Worm (Caenorhabditis elegans) whole organism, L1 larva: ENCODE data around the gene R148.5.

ENCODE experiments used
- F16B12.6 ChIP-seq: fragments of 150-350 bp; optimal IDR thresholded peaks from 2 replicates; lab custom pipeline; 2014; ENCODE audit warnings: missing biosample characterization, missing genetic modification characterization
- aha-1 ChIP-seq: fragments of 150-350 bp; optimal IDR thresholded peaks from 2 replicates; lab custom pipeline; 2014; ENCODE audit warnings: missing biosample characterization, missing genetic modification characterization
- alr-1 ChIP-seq: fragments of 200-800 bp; sonication (Bioruptor generic); optimal IDR thresholded peaks from 2 replicates; lab custom pipeline; 2018; ENCODE audit warnings: borderline replicate concordance, mild to moderate bottlenecking, missing genetic modification characterization, missing compliant biosample characterization
- ama-1 ChIP-seq: fragments of 150-350 bp; optimal IDR thresholded peaks from 2 replicates; lab custom pipeline; 2014
- blmp-1 ChIP-seq: fragments of 150-350 bp; optimal IDR thresholded peaks from 2 replicates; lab custom pipeline; 2014; ENCODE audit warnings: missing biosample characterization, missing genetic modification characterization
- ceh-63 ChIP-seq: fragments of 200-800 bp; sonication (Bioruptor generic); optimal IDR thresholded peaks from 2 replicates; lab custom pipeline; 2018; ENCODE audit warnings: mild to moderate bottlenecking, missing genetic modification characterization, missing compliant biosample characterization
- ceh-82 ChIP-seq, 3 experiments: fragments of 150-350 bp in 1 of 3; sonication (generic microtip) in 2 of 3; optimal IDR thresholded peaks; 2 replicates each; lab custom pipeline; 2014 to 2017; ENCODE audit warnings: missing biosample characterization in 3 of 3, missing genetic modification characterization in 3 of 3
- ces-1 ChIP-seq: fragments of 150-350 bp; optimal IDR thresholded peaks from 2 replicates; lab custom pipeline; 2014; ENCODE audit warnings: missing biosample characterization, missing genetic modification reagents, missing genetic modification characterization
- efl-1 ChIP-seq, 4 experiments: fragments of 150-350 bp; optimal IDR thresholded peaks in 3 of 4; peaks in 1 of 4; 1 replicate in 1 of 4; 2 replicates in 3 of 4; lab custom pipeline; 2014; ENCODE audit warnings: missing biosample characterization in 2 of 4, missing genetic modification characterization in 2 of 4, missing genetic modification reagents in 2 of 4
- elt-2 ChIP-seq: sonication (generic microtip); optimal IDR thresholded peaks from 2 replicates; lab custom pipeline; 2016; ENCODE audit warnings: missing genetic modification characterization, mild to moderate bottlenecking, inconsistent platforms, missing compliant biosample characterization, missing genetic modification reagents
- elt-3 ChIP-seq, 6 experiments: fragments of 150-350 bp in 1 of 6; sonication (generic microtip); optimal IDR thresholded peaks; 2 replicates each; lab custom pipeline; 2017 to 2018; ENCODE audit warnings: missing biosample characterization in 6 of 6, missing genetic modification characterization in 6 of 6, inconsistent platforms in 1 of 6
- ets-5 ChIP-seq: fragments of 200-800 bp; sonication (Bioruptor generic); IDR thresholded peaks from 2 replicates; pipeline ENCODE4 v1.3.6; 2022; ENCODE audit warnings: missing genetic modification characterization, missing compliant biosample characterization
- fkh-10 ChIP-seq: sonication (generic microtip); optimal IDR thresholded peaks from 2 replicates; lab custom pipeline; 2017; ENCODE audit warnings: missing biosample characterization, missing genetic modification reagents, missing genetic modification characterization
- fkh-4 ChIP-seq: sonication (generic microtip); optimal IDR thresholded peaks from 2 replicates; lab custom pipeline; 2016; ENCODE audit warnings: missing compliant biosample characterization, missing genetic modification characterization, borderline replicate concordance
- fkh-8 ChIP-seq: sonication (generic microtip); optimal IDR thresholded peaks from 2 replicates; lab custom pipeline; 2016; ENCODE audit warnings: mild to moderate bottlenecking, missing genetic modification characterization, missing compliant biosample characterization
- grh-1 ChIP-seq: fragments of 200-800 bp; sonication (Bioruptor generic); IDR thresholded peaks from 2 replicates; pipeline ENCODE4 v1.3.6; 2022; ENCODE audit warnings: missing genetic modification reagents, missing genetic modification characterization, missing compliant biosample characterization
- hlh-4 ChIP-seq: sonication (generic microtip); optimal IDR thresholded peaks from 2 replicates; lab custom pipeline; 2016; ENCODE audit warnings: mild to moderate bottlenecking, missing genetic modification characterization, missing compliant biosample characterization
- jun-1 ChIP-seq: fragments of 150-350 bp; optimal IDR thresholded peaks from 2 replicates; lab custom pipeline; 2014; ENCODE audit warnings: missing biosample characterization, missing genetic modification reagents, missing genetic modification characterization
- lin-14 ChIP-seq: fragments of 200-800 bp; sonication (Bioruptor generic); optimal IDR thresholded peaks from 2 replicates; lab custom pipeline; 2018; ENCODE audit warnings: mild to moderate bottlenecking, missing genetic modification characterization, moderate library complexity, missing compliant biosample characterization
- lin-15B ChIP-seq: fragments of 150-350 bp; sonication (generic microtip); optimal IDR thresholded peaks from 3 replicates; lab custom pipeline; 2014; ENCODE audit warnings: missing biosample characterization, missing genetic modification characterization
- lin-35 ChIP-seq, 2 experiments: fragments of 150-350 bp; optimal IDR thresholded peaks; 2 replicates each; lab custom pipeline; 2014; ENCODE audit warnings: missing biosample characterization in 2 of 2, missing genetic modification characterization in 2 of 2, missing genetic modification reagents in 2 of 2
- lin-39 ChIP-seq: fragments of 150-350 bp; optimal IDR thresholded peaks from 2 replicates; lab custom pipeline; 2014; ENCODE audit warnings: missing biosample characterization, missing genetic modification reagents, missing genetic modification characterization
- lir-3 ChIP-seq: sonication (generic microtip); optimal IDR thresholded peaks from 2 replicates; lab custom pipeline; 2016; ENCODE audit warnings: mild to moderate bottlenecking, missing genetic modification characterization, moderate library complexity, missing compliant biosample characterization; ENCODE audit not compliant: poor library complexity
- lsy-2 ChIP-seq, 2 experiments: fragments of 150-350 bp; optimal IDR thresholded peaks; 2 replicates each; lab custom pipeline; 2014; ENCODE audit warnings: missing biosample characterization in 2 of 2, missing genetic modification characterization in 2 of 2
- mdl-1 ChIP-seq, 2 experiments: fragments of 150-350 bp; optimal IDR thresholded peaks; 2 replicates each; lab custom pipeline; 2014 to 2017; ENCODE audit warnings: missing biosample characterization in 2 of 2, missing genetic modification characterization in 2 of 2, inconsistent platforms in 1 of 2
- nhr-11 ChIP-seq: fragments of 150-350 bp; optimal IDR thresholded peaks from 2 replicates; lab custom pipeline; 2014; ENCODE audit warnings: missing biosample characterization, missing genetic modification characterization
- nhr-47 ChIP-seq: sonication (generic microtip); optimal IDR thresholded peaks from 2 replicates; lab custom pipeline; 2016; ENCODE audit warnings: mild to moderate bottlenecking, missing genetic modification characterization, moderate library complexity, missing compliant biosample characterization
- nhr-71 ChIP-seq: sonication (generic microtip); optimal IDR thresholded peaks from 2 replicates; lab custom pipeline; 2016; ENCODE audit warnings: mild to moderate bottlenecking, missing genetic modification characterization, moderate library complexity, missing compliant biosample characterization
- nhr-76 ChIP-seq: sonication (generic microtip); optimal IDR thresholded peaks from 2 replicates; lab custom pipeline; 2017; ENCODE audit warnings: missing biosample characterization, missing genetic modification characterization
- nhr-84 ChIP-seq: sonication (generic microtip); optimal IDR thresholded peaks from 2 replicates; lab custom pipeline; 2017; ENCODE audit warnings: missing biosample characterization, missing genetic modification characterization
- nhr-85 ChIP-seq: sonication (generic microtip); peaks from one replicate; lab custom pipeline; 2016; ENCODE audit warnings: missing genetic modification characterization, inconsistent platforms, missing compliant biosample characterization
- nhr-90 ChIP-seq: sonication (generic microtip); optimal IDR thresholded peaks from 2 replicates; lab custom pipeline; 2016; ENCODE audit warnings: mild to moderate bottlenecking, missing genetic modification characterization, missing compliant biosample characterization; ENCODE audit not compliant: poor library complexity
- pqm-1 ChIP-seq: sonication (generic microtip); optimal IDR thresholded peaks from 3 replicates; lab custom pipeline; 2017; ENCODE audit warnings: missing biosample characterization, missing genetic modification characterization
- rnt-1 ChIP-seq: sonication (generic microtip); optimal IDR thresholded peaks from 2 replicates; lab custom pipeline; 2016; ENCODE audit warnings: mild to moderate bottlenecking, missing genetic modification characterization, moderate library complexity, missing compliant biosample characterization
- skn-1 ChIP-seq: fragments of 150-350 bp; optimal IDR thresholded peaks from 2 replicates; lab custom pipeline; 2014; ENCODE audit warnings: missing biosample characterization, missing genetic modification characterization
- sox-4 ChIP-seq: sonication (generic microtip); optimal IDR thresholded peaks from 2 replicates; lab custom pipeline; 2016; ENCODE audit warnings: missing genetic modification characterization, missing compliant biosample characterization
- sptf-1 ChIP-seq: fragments of 150-350 bp; optimal IDR thresholded peaks from 2 replicates; lab custom pipeline; 2014; ENCODE audit warnings: missing biosample characterization, missing genetic modification characterization
- swsn-7 ChIP-seq: sonication (generic microtip); optimal IDR thresholded peaks from 2 replicates; lab custom pipeline; 2016; ENCODE audit warnings: missing genetic modification characterization, missing compliant biosample characterization
- tbx-2 ChIP-seq: sonication (generic microtip); optimal IDR thresholded peaks from 2 replicates; lab custom pipeline; 2016; ENCODE audit warnings: missing genetic modification characterization, missing compliant biosample characterization
- tlp-1 ChIP-seq: fragments of 150-350 bp; optimal IDR thresholded peaks from 2 replicates; lab custom pipeline; 2014; ENCODE audit warnings: missing biosample characterization, missing genetic modification characterization
- unc-130 ChIP-seq: fragments of 150-350 bp; optimal IDR thresholded peaks from 2 replicates; lab custom pipeline; 2017; ENCODE audit warnings: missing biosample characterization, missing genetic modification characterization, inconsistent platforms
- unc-86 ChIP-seq: sonication (generic microtip); optimal IDR thresholded peaks from 2 replicates; lab custom pipeline; 2016; ENCODE audit warnings: missing genetic modification characterization, missing compliant biosample characterization
- xbp-1 ChIP-seq: sonication (generic microtip); optimal IDR thresholded peaks from 2 replicates; lab custom pipeline; 2016; ENCODE audit warnings: missing genetic modification characterization, missing compliant biosample characterization
- zip-4 ChIP-seq: fragments of 200-800 bp; sonication (Bioruptor generic); optimal IDR thresholded peaks from 2 replicates; lab custom pipeline; 2018; ENCODE audit warnings: mild to moderate bottlenecking, missing genetic modification characterization, moderate library complexity, missing compliant biosample characterization

R148.5 gene

ce11 chrIII:3136325-3137001 is 29.0 kb upstream of the R148.5 start:
- peak; percentile 64 for TF ChIP-seq lin-14 (GFP tag; lab: Kevin White, UChicago)
- TF ChIP-seq lin-35 (GFP tag; optimal IDR thresholded peaks at IDR 0.05; lab: Kevin White, UChicago) = no peak
- no peak for TF ChIP-seq ets-5 (GFP tag; lab: Robert Waterston, UW)

DNA sequence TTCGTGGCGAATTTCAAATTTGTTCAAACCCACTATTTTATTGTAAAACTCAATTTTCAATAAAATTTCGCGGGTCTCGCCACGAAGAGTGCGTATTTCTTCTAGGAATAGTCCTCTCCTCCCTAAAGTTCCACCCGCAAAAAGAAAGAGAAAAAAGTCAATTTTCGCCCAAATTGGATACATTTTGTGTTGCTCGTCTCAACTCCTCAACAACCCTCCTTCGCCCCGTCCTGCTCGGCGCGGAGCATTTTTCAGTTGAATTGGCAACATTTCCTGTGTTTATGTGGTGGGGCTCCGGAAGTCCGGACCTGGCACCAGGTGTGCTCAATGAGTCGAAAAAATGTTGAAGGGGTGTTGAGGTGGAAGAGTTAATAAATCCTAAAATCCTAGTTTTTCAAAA is 27.4 kb upstream of the R148.5 start:
- TF ChIP-seq fkh-4 (tag; lab: Kevin White, UChicago) (no peak), fkh-8 (peak; percentile 41), lin-14 (GFP tag; lab: Kevin White, UChicago) (peak; percentile 61)

- TF ChIP-seq nhr-85 (tag; lab: Kevin White, UChicago) (no peak), sptf-1 (no peak), nhr-47 (tag; lab: Kevin White, UChicago) (peak; percentile 17), blmp-1 (no peak), hlh-4 (tag; lab: Kevin White, UChicago) (no peak), nhr-84 (tag; lab: Kevin White, UChicago) (no peak), tbx-2 (tag; lab: Kevin White, UChicago) (peak; percentile 10), jun-1 (tag; lab: Kevin White, UChicago) (no peak), xbp-1 (tag; lab: Kevin White, UChicago) (no peak), ceh-82 (tag; optimal IDR thresholded peaks at IDR 0.05; lab: Kevin White, UChicago) (peak in 2 of 3 experiments; percentile 32 to 39), swsn-7 (no peak), lin-14 (GFP tag; lab: Kevin White, UChicago) (peak; percentile 78), ceh-63 (GFP tag; lab: Kevin White, UChicago) (peak; percentile 34), pqm-1 (no peak), lin-39 (tag; lab: Kevin White, UChicago) (no peak), nhr-71 (tag; lab: Kevin White, UChicago) (peak; percentile 40), tlp-1 (tag; lab: Kevin White, UChicago) (no peak), nhr-76 (tag; lab: Kevin White, UChicago) (no peak), sox-4 (tag; lab: Kevin White, UChicago) (no peak), ces-1 (GFP tag; lab: Kevin White, UChicago) (peak; percentile 79), nhr-90 (tag; lab: Kevin White, UChicago) (no peak), efl-1 (optimal IDR thresholded peaks at IDR 0.05; lab: Kevin White, UChicago) (peak in 1 of 2 experiments; percentile 3), efl-1 (GFP tag; optimal IDR thresholded peaks at IDR 0.05 in 1 of 2; lab: Kevin White, UChicago) (no peak), lin-15B (tag; lab: Kevin White, UChicago) (no peak), lin-35 (GFP tag; optimal IDR thresholded peaks at IDR 0.05; lab: Kevin White, UChicago) (peak in 1 of 2 experiments; percentile 6), fkh-10 (GFP tag; lab: Kevin White, UChicago) (peak; percentile 34), zip-4 (GFP tag; lab: Kevin White, UChicago) (peak; percentile 12)
Observed at ce11 chrIII:3139144-3139543, 26.3 kb upstream of the R148.5 start, which contains the start of gene mec-12. TSS of gene mec-12 (minus strand) at chrIII:3139234.

- no peak for TF ChIP-seq nhr-47 (tag; lab: Kevin White, UChicago)
- peak in 1 of 2 experiments; percentile 18 for TF ChIP-seq lsy-2 (tag; optimal IDR thresholded peaks at IDR 0.05; lab: Kevin White, UChicago)
Observed at ce11 chrIII:3140227-3140626, 25.2 kb upstream of the R148.5 start.

DNA sequence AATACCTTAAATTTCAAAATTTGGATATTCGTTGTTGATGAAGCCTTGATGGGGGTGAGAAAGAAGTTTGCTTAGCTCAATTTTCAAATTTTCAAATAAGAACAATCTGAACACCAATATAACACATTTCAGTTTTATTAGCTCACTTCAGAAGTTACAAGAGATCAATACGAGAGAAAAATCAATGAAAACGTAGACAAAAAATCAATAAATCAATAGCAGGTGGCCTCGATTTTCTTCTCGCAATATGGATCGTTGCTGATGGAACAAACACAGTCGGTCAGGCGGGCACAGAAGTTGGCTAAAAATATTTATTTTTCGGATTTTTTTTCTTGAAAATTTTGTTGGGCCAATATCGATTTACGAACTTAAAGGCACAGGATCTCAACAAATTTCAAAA is 23.4 kb upstream of the R148.5 start:
- TF ChIP-seq ama-1 (lab: Kevin White, UChicago) (no peak), ceh-82 (tag; optimal IDR thresholded peaks at IDR 0.05; lab: Kevin White, UChicago) (no peak), lin-15B (tag; lab: Kevin White, UChicago) (no peak), mdl-1 (tag; optimal IDR thresholded peaks at IDR 0.05; lab: Kevin White, UChicago) (no peak), elt-3 (tag; optimal IDR thresholded peaks at IDR 0.05; lab: Kevin White, UChicago) (no peak), grh-1 (GFP tag; lab: Robert Waterston, UW) (no peak), F16B12.6 (tag; lab: Kevin White, UChicago) (no peak), lir-3 (tag; lab: Kevin White, UChicago) (no peak), elt-2 (tag; lab: Kevin White, UChicago) (no peak), aha-1 (tag; lab: Kevin White, UChicago) (no peak), nhr-11 (no peak), jun-1 (tag; lab: Kevin White, UChicago) (no peak), unc-86 (tag; lab: Kevin White, UChicago) (no peak), alr-1 (tag; lab: Kevin White, UChicago) (no peak), nhr-76 (tag; lab: Kevin White, UChicago) (no peak), unc-130 (tag; lab: Kevin White, UChicago) (no peak), skn-1 (no peak), rnt-1 (tag; lab: Kevin White, UChicago) (no peak), hlh-4 (tag; lab: Kevin White, UChicago) (no peak)
